Fruit fly (Drosophila melanogaster) whole organism, embryonic: ENCODE data around the gene vari.
A peak's percentile ranks its signal among the peaks of the same experiment; 100 is the strongest.

Experiments used
- B-H2 ChIP-seq: fragments of 200-800 bp; sonication (Bioruptor generic); optimal IDR thresholded peaks from 2 replicates; lab custom pipeline; 2018; ENCODE audit warnings: missing biosample characterization, mild to moderate bottlenecking, missing genetic modification characterization
- CG10431 ChIP-seq: fragments of 200-800 bp; sonication (Bioruptor generic); optimal IDR thresholded peaks from 3 replicates; lab custom pipeline; 2018; ENCODE audit warnings: missing biosample characterization, mild to moderate bottlenecking, missing genetic modification characterization
- CG10543 ChIP-seq: fragments of 200-800 bp; sonication (Bioruptor generic); optimal IDR thresholded peaks from 3 replicates; lab custom pipeline; 2017; ENCODE audit warnings: missing biosample characterization, mild to moderate bottlenecking, missing genetic modification characterization, moderate library complexity
- CG12104 ChIP-seq: fragments of 200-800 bp; sonication (Bioruptor generic); optimal IDR thresholded peaks from 3 replicates; lab custom pipeline; 2016; ENCODE audit warnings: missing biosample characterization, missing genetic modification characterization
- CG12155 ChIP-seq: fragments of 200-800 bp; sonication (Bioruptor generic); optimal IDR thresholded peaks from 3 replicates; lab custom pipeline; 2016; ENCODE audit warnings: missing biosample characterization, missing genetic modification characterization
- CG12299 ChIP-seq: fragments of 200-800 bp; sonication (Bioruptor generic); optimal IDR thresholded peaks from 2 replicates; lab custom pipeline; 2018; ENCODE audit warnings: missing biosample characterization, mild to moderate bottlenecking, missing genetic modification characterization
- CG12391 ChIP-seq: fragments of 200-800 bp; sonication (Bioruptor generic); optimal IDR thresholded peaks from 3 replicates; lab custom pipeline; 2018; ENCODE audit warnings: missing biosample characterization, mild to moderate bottlenecking, missing genetic modification characterization, moderate library complexity
- CG13287 ChIP-seq: fragments of 200-800 bp; sonication (Bioruptor generic); IDR thresholded peaks from 2 replicates; pipeline ENCODE4 v1.3.6; 2022; ENCODE audit warnings: missing biosample characterization, missing genetic modification characterization; ENCODE audit not compliant: partially characterized antibody
- CG13424 ChIP-seq: fragments of 200-800 bp; sonication (Bioruptor generic); optimal IDR thresholded peaks from 2 replicates; lab custom pipeline; 2019; ENCODE audit warnings: missing biosample characterization, mild to moderate bottlenecking, missing genetic modification characterization, moderate library complexity
- CG14710 ChIP-seq: fragments of 200-800 bp; sonication (Bioruptor generic); optimal IDR thresholded peaks from 3 replicates; lab custom pipeline; 2019; ENCODE audit warnings: missing biosample characterization, mild to moderate bottlenecking, missing genetic modification characterization, moderate library complexity
- CG15601 ChIP-seq: fragments of 200-800 bp; sonication (Bioruptor generic); optimal IDR thresholded peaks from 3 replicates; lab custom pipeline; 2019; ENCODE audit warnings: missing biosample characterization, mild to moderate bottlenecking, missing genetic modification characterization, moderate library complexity
- CG1603 ChIP-seq: fragments of 200-800 bp; sonication (Bioruptor generic); optimal IDR thresholded peaks from 2 replicates; lab custom pipeline; 2019; ENCODE audit warnings: missing biosample characterization, mild to moderate bottlenecking, missing genetic modification characterization, moderate library complexity
- CG1832 ChIP-seq: fragments of 200-800 bp; sonication (Bioruptor generic); optimal IDR thresholded peaks from 2 replicates; lab custom pipeline; 2017; ENCODE audit warnings: missing biosample characterization, mild to moderate bottlenecking, missing genetic modification characterization, inconsistent platforms
- CG2116 ChIP-seq: fragments of 200-800 bp; sonication (Bioruptor generic); optimal IDR thresholded peaks from 3 replicates; lab custom pipeline; 2018; ENCODE audit warnings: missing biosample characterization, mild to moderate bottlenecking, missing genetic modification characterization
- CG30020 ChIP-seq: fragments of 200-800 bp; optimal IDR thresholded peaks from 2 replicates; lab custom pipeline; 2019; ENCODE audit warnings: missing biosample characterization, mild to moderate bottlenecking, missing genetic modification characterization, moderate library complexity
- CG30403 ChIP-seq: fragments of 200-800 bp; sonication (Bioruptor generic); optimal IDR thresholded peaks from 3 replicates; lab custom pipeline; 2016; ENCODE audit warnings: missing biosample characterization, missing genetic modification characterization
- CG3995 ChIP-seq: fragments of 200-800 bp; sonication (Bioruptor generic); optimal IDR thresholded peaks from 3 replicates; lab custom pipeline; 2016; ENCODE audit warnings: missing biosample characterization, missing genetic modification characterization
- CHES-1-like ChIP-seq: fragments of 200-800 bp; sonication (Bioruptor generic); optimal IDR thresholded peaks from 2 replicates; lab custom pipeline; 2016; ENCODE audit warnings: missing biosample characterization, missing genetic modification characterization
- CoRest ChIP-seq: fragments of 200-800 bp; sonication (Bioruptor generic); optimal IDR thresholded peaks from 3 replicates; lab custom pipeline; 2018; ENCODE audit warnings: missing biosample characterization, mild to moderate bottlenecking, missing genetic modification characterization, moderate library complexity
- D19A ChIP-seq: fragments of 200-800 bp; optimal IDR thresholded peaks from 3 replicates; lab custom pipeline; 2019; ENCODE audit warnings: missing biosample characterization, mild to moderate bottlenecking, missing genetic modification characterization, moderate library complexity
- Dip3 ChIP-seq: fragments of 200-800 bp; sonication (Bioruptor generic); optimal IDR thresholded peaks from 3 replicates; lab custom pipeline; 2016; ENCODE audit warnings: missing biosample characterization, missing genetic modification characterization
- Dp ChIP-seq: fragments of 200-800 bp; sonication (Bioruptor generic); optimal IDR thresholded peaks from 2 replicates; lab custom pipeline; 2018; ENCODE audit warnings: missing biosample characterization, mild to moderate bottlenecking, missing genetic modification characterization, moderate library complexity
- Gsc ChIP-seq: fragments of 200-800 bp; sonication (Bioruptor generic); IDR thresholded peaks from 2 replicates; pipeline ENCODE4 v1.3.6; 2022; ENCODE audit warnings: missing biosample characterization, missing genetic modification characterization
- HLH3B ChIP-seq: fragments of 200-800 bp; sonication (Bioruptor generic); IDR thresholded peaks from 2 replicates; pipeline ENCODE4 v1.3.6; 2022; ENCODE audit warnings: missing biosample characterization, missing genetic modification characterization
- HLH54F ChIP-seq: fragments of 200-800 bp; sonication (Bioruptor generic); optimal IDR thresholded peaks from 3 replicates; lab custom pipeline; 2016; ENCODE audit warnings: missing biosample characterization, missing genetic modification characterization
- HmgD ChIP-seq: fragments of 200-800 bp; sonication (Bioruptor generic); optimal IDR thresholded peaks from 3 replicates; lab custom pipeline; 2016; ENCODE audit warnings: missing biosample characterization, missing genetic modification characterization
- Hmx ChIP-seq: fragments of 200-800 bp; sonication (Bioruptor generic); optimal IDR thresholded peaks from 2 replicates; lab custom pipeline; 2016; ENCODE audit warnings: missing biosample characterization, missing genetic modification characterization
- Max ChIP-seq: fragments of 200-800 bp; sonication (Bioruptor generic); optimal IDR thresholded peaks from 2 replicates; lab custom pipeline; 2016; ENCODE audit warnings: missing biosample characterization, mild to moderate bottlenecking, missing genetic modification characterization
- NFAT ChIP-seq: fragments of 200-800 bp; sonication (Bioruptor generic); IDR thresholded peaks from 2 replicates; pipeline ENCODE4 v1.3.6; 2022; ENCODE audit warnings: missing biosample characterization, missing genetic modification characterization
- Pdp1 ChIP-seq, 2 experiments: fragments of 200-800 bp; sonication (Bioruptor generic); optimal IDR thresholded peaks; 3 replicates each; lab custom pipeline; 2016; ENCODE audit warnings: missing biosample characterization in 2 of 2, missing genetic modification characterization in 2 of 2, mild to moderate bottlenecking in 1 of 2, moderate library complexity in 1 of 2
- Scr ChIP-seq: fragments of 200-800 bp; sonication (Bioruptor generic); IDR thresholded peaks from 2 replicates; pipeline ENCODE4 v1.3.6; 2022; ENCODE audit warnings: missing biosample characterization, missing genetic modification characterization; ENCODE audit not compliant: partially characterized antibody
- YL-1 ChIP-seq: fragments of 200-800 bp; sonication (Bioruptor generic); optimal IDR thresholded peaks from 3 replicates; lab custom pipeline; 2017; ENCODE audit warnings: missing biosample characterization, mild to moderate bottlenecking, missing genetic modification characterization
- bsh ChIP-seq, 2 experiments: fragments of 200-800 bp; sonication (Bioruptor generic); optimal IDR thresholded peaks; 2 replicates each; lab custom pipeline; 2017 to 2018; ENCODE audit warnings: mild to moderate bottlenecking in 2 of 2, missing biosample characterization in 2 of 2, missing genetic modification characterization in 2 of 2, moderate library complexity in 1 of 2
- cas ChIP-seq: fragments of 200-800 bp; sonication (Bioruptor generic); IDR thresholded peaks from 2 replicates; pipeline ENCODE4 v1.3.6; 2022; ENCODE audit warnings: missing biosample characterization, missing genetic modification characterization
- cato ChIP-seq: fragments of 200-800 bp; sonication (Bioruptor generic); optimal IDR thresholded peaks from 2 replicates; lab custom pipeline; 2016; ENCODE audit warnings: missing biosample characterization, missing genetic modification characterization, borderline replicate concordance
- dpn ChIP-seq, 2 experiments: fragments of 200-800 bp; sonication (Bioruptor generic); optimal IDR thresholded peaks; 3 replicates each; lab custom pipeline; 2016; ENCODE audit warnings: missing biosample characterization in 2 of 2, missing genetic modification characterization in 2 of 2
- ewg ChIP-seq: fragments of 200-800 bp; sonication (Bioruptor generic); optimal IDR thresholded peaks from 3 replicates; lab custom pipeline; 2017; ENCODE audit warnings: mild to moderate bottlenecking, missing biosample characterization, missing genetic modification reagents, missing genetic modification characterization
- gfzf ChIP-seq: fragments of 200-800 bp; sonication (Bioruptor generic); optimal IDR thresholded peaks from 2 replicates; lab custom pipeline; 2016; ENCODE audit warnings: missing biosample characterization, mild to moderate bottlenecking, missing genetic modification characterization, moderate library complexity
- jumu ChIP-seq: fragments of 200-800 bp; sonication (Bioruptor generic); optimal IDR thresholded peaks from 3 replicates; lab custom pipeline; 2016; ENCODE audit warnings: missing biosample characterization, missing genetic modification characterization
- luna ChIP-seq: fragments of 200-800 bp; sonication (Bioruptor generic); optimal IDR thresholded peaks from 2 replicates; lab custom pipeline; 2016; ENCODE audit warnings: missing biosample characterization, missing genetic modification characterization
- nerfin-2 ChIP-seq: fragments of 200-800 bp; sonication (Bioruptor generic); IDR thresholded peaks from 2 replicates; pipeline ENCODE4 v1.3.6; 2022; ENCODE audit warnings: missing biosample characterization, missing genetic modification characterization; ENCODE audit not compliant: partially characterized antibody
- pan ChIP-seq, 4 experiments: fragments of >200 bp in 3 of 4; fragments of 200-800 bp in 1 of 4; sonication (Bioruptor generic) in 1 of 4; optimal IDR thresholded peaks in 3 of 4; IDR thresholded peaks in 1 of 4; 2 replicates each; pipeline versions ENCODE4 v1.3.6 to Lab custom; 2017 to 2022; ENCODE audit warnings: missing biosample characterization in 2 of 4, missing genetic modification characterization in 2 of 4, mixed read lengths in 1 of 4
- phol ChIP-seq: fragments of 200-800 bp; sonication (Bioruptor generic); optimal IDR thresholded peaks from 3 replicates; lab custom pipeline; 2018; ENCODE audit warnings: missing biosample characterization, mild to moderate bottlenecking, missing genetic modification characterization, moderate library complexity
- row ChIP-seq: fragments of 200-800 bp; sonication (Bioruptor generic); IDR thresholded peaks from 3 replicates; pipeline ENCODE4 v1.3.6; 2022; ENCODE audit warnings: missing biosample characterization, missing genetic modification characterization
- tin ChIP-seq: fragments of 200-800 bp; sonication (Bioruptor generic); optimal IDR thresholded peaks from 3 replicates; lab custom pipeline; 2016; ENCODE audit warnings: missing biosample characterization, missing genetic modification characterization
- tna ChIP-seq: fragments of 200-800 bp; sonication (Bioruptor generic); IDR thresholded peaks from 2 replicates; pipeline ENCODE4 v1.3.6; 2022; ENCODE audit warnings: missing biosample characterization, missing genetic modification characterization; ENCODE audit not compliant: partially characterized antibody
- twi ChIP-seq: fragments of 200-800 bp; optimal IDR thresholded peaks from 2 replicates; lab custom pipeline; 2019; ENCODE audit warnings: missing biosample characterization, mild to moderate bottlenecking, missing genetic modification characterization, moderate library complexity
- zen ChIP-seq: fragments of 200-800 bp; sonication (Bioruptor generic); optimal IDR thresholded peaks from 3 replicates; lab custom pipeline; 2018; ENCODE audit warnings: missing biosample characterization, mild to moderate bottlenecking, missing genetic modification characterization, moderate library complexity
- zen2 ChIP-seq: fragments of 200-800 bp; sonication (Bioruptor generic); IDR thresholded peaks from 3 replicates; pipeline ENCODE4 v1.3.6; 2022; ENCODE audit warnings: missing biosample characterization, missing genetic modification characterization; ENCODE audit not compliant: partially characterized antibody

vari gene

DNA sequence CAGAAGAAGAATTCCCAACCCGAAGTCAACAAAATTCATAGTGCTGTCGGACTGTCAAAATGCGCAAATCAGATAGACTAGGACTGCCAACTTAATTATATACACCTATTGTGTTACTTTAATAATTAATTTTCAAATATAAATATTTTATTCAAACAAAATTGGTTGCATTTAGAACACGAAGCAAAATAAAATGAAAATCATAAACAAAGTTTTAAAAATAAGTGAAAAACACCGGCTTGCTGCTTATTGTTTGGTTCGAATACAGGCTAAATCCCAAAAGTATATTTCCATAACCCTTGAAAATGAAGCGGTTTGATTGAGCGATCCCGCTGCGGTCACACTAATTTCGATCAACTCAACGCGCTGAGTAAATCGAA is 39.0 kb downstream of the vari start, which contains the start of the genes Rhau and dia (continued):
- TF ChIP-seq CG30403 (peak; percentile 43), gfzf (GFP tag; lab: Kevin White, UChicago) (peak; percentile 93), nerfin-2 (GFP tag; lab: Robert Waterston, UW) (no peak), CG3995 (GFP tag; lab: Kevin White, UChicago) (peak; percentile 68), HLH54F (GFP tag; lab: Kevin White, UChicago) (peak; percentile 8), Dip3 (GFP tag; lab: Kevin White, UChicago) (peak; percentile 4), CG13287 (GFP tag; lab: Robert Waterston, UW) (peak; percentile 36), zen (tag; lab: Kevin White, UChicago) (peak; percentile 39), jumu (GFP tag; lab: Kevin White, UChicago) (no peak), Scr (GFP tag; lab: Robert Waterston, UW) (peak; percentile 28; the same call in 1 of the 2 replicates), pan (optimal IDR thresholded peaks at IDR 0.05; lab: Kevin White, UChicago) (no peak), pan (GFP tag; optimal IDR thresholded peaks at IDR 0.05 in 1 of 2, IDR thresholded peaks at IDR 0.05 in 1 of 2) (no peak), B-H2 (GFP tag; lab: Kevin White, UChicago) (peak; percentile 29), CG30020 (tag; lab: Kevin White, UChicago) (peak; percentile 50), CG10431 (GFP tag; lab: Kevin White, UChicago) (peak; percentile 61), CG2116 (peak; percentile 74), CoRest (tag; lab: Kevin White, UChicago) (peak; percentile 61), luna (no peak), CG12104 (GFP tag; lab: Kevin White, UChicago) (peak; percentile 42), Dp (GFP tag; lab: Kevin White, UChicago) (peak; percentile 66), HLH3B (GFP tag; lab: Robert Waterston, UW) (no peak), CG1603 (tag; lab: Kevin White, UChicago) (peak; percentile 14), NFAT (GFP tag; lab: Robert Waterston, UW) (0 out of 2 replicates have a peak, but pooled peaks have one; percentile 33), Hmx (GFP tag; lab: Kevin White, UChicago) (no peak), ewg (GFP tag; lab: Kevin White, UChicago) (peak; percentile 41), YL-1 (peak; percentile 44), CG14710 (tag; lab: Kevin White, UChicago) (peak; percentile 84), CHES-1-like (GFP tag; lab: Kevin White, UChicago) (peak; percentile 36), CG1832 (GFP tag; lab: Kevin White, UChicago) (no peak), CG10543 (GFP tag; lab: Kevin White, UChicago) (no peak), tna (GFP tag; lab: Robert Waterston, UW) (no peak), cas (GFP tag; lab: Robert Waterston, UW) (no peak), D19A (tag; lab: Kevin White, UChicago) (peak; percentile 38), bsh (GFP tag; optimal IDR thresholded peaks at IDR 0.05; lab: Kevin White, UChicago) (no peak), zen2 (GFP tag; lab: Robert Waterston, UW) (no peak), CG15601 (peak; percentile 62), CG12391 (tag; lab: Kevin White, UChicago) (peak; percentile 63), cato (GFP tag; lab: Kevin White, UChicago) (no peak), row (GFP tag; lab: Robert Waterston, UW) (peak; percentile 56), dpn (GFP tag; optimal IDR thresholded peaks at IDR 0.05; lab: Kevin White, UChicago) (peak in 1 of 2 experiments; percentile 24), HmgD (GFP tag; lab: Kevin White, UChicago) (peak; percentile 42), Pdp1 (GFP tag; optimal IDR thresholded peaks at IDR 0.05; lab: Kevin White, UChicago) (no peak), tin (GFP tag; lab: Kevin White, UChicago) (peak; percentile 25), Gsc (GFP tag; lab: Robert Waterston, UW) (no peak), CG13424 (tag; lab: Kevin White, UChicago) (peak; percentile 38), CG12299 (peak; percentile 16), twi (tag; lab: Kevin White, UChicago) (peak; percentile 15), phol (tag; lab: Kevin White, UChicago) (peak; percentile 71), CG12155 (peak; percentile 49), Max (GFP tag; lab: Kevin White, UChicago) (peak; percentile 12)
